Fruit fly (Drosophila melanogaster): ENCODE measurements around the gene Tgt.

The Tgt gene

DNA sequence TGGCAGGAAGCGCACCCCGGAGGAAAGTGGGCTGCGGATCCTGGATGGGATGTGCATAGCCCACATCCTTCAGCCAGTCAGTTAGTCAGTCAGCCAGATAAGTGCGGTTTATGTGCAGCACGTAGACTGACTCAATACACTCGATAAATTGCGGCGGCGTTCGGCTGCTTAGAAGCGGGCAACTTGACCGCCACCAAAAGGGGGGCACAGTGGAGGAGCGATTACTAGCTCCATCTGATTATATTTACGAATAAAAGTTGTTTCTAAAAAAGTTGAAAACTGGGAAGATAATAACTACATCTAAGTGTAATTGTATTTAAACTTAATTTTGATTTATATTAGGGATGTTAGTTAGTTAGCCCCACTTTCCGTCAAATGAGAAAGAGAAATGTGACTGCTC, 18.6 kb downstream of the Tgt start:
- TF ChIP-seq Ets98B (GFP tag; IDR thresholded peaks at IDR 0.05) (no peak), CG14655 (GFP tag; optimal IDR thresholded peaks at IDR 0.05) (no peak), fd96Ca (GFP tag; IDR thresholded peaks at IDR 0.05) (no peak), rn (GFP tag; IDR thresholded peaks at IDR 0.05) (no peak), CG17806 (tag; optimal IDR thresholded peaks at IDR 0.05) (no peak), CG13204 (GFP tag; optimal IDR thresholded peaks at IDR 0.05) (no peak), Pif1A (GFP tag; optimal IDR thresholded peaks at IDR 0.05) (no peak), D1 (tag; optimal IDR thresholded peaks at IDR 0.05) (no peak), Pif1B (GFP tag; optimal IDR thresholded peaks at IDR 0.05) (no peak), CG34367 (tag; optimal IDR thresholded peaks at IDR 0.05) (no peak), CG10348 (GFP tag; IDR thresholded peaks at IDR 0.05) (no peak)

- no peak for TF ChIP-seq Ets98B (GFP tag; IDR thresholded peaks at IDR 0.05)
- TF ChIP-seq CG13204 (GFP tag; optimal IDR thresholded peaks at IDR 0.05): no peak
- no peak for TF ChIP-seq Pif1A (GFP tag; optimal IDR thresholded peaks at IDR 0.05)
- no peak for TF ChIP-seq Snoo (tag; optimal IDR thresholded peaks at IDR 0.05)
Observed at dm6 chr2L:1203915-1204314, 20.1 kb downstream of the Tgt start, which contains the start of gene CG14342. Gene CG14342 (plus strand): TSS chr2L:1204215.

dm6 chr2L:1207432-1207831, 23.6 kb downstream of the Tgt start:
- TF ChIP-seq fd96Ca (GFP tag; IDR thresholded peaks at IDR 0.05) (0 out of 3 replicates have a peak, but pooled peaks have one; percentile 29), CG10348 (GFP tag; IDR thresholded peaks at IDR 0.05) (0 out of 2 replicates have a peak, but pooled peaks have one; percentile 22), Ets98B (GFP tag; IDR thresholded peaks at IDR 0.05) (0 out of 2 replicates have a peak, but pooled peaks have one; percentile 19), CG17806 (tag; optimal IDR thresholded peaks at IDR 0.05) (no peak), CG4496 (GFP tag; IDR thresholded peaks at IDR 0.05) (peak; percentile 35; the same call in 1 of the 3 replicates)

dm6 chr2L:1211528-1211927, 27.7 kb downstream of the Tgt start:
- TF ChIP-seq CG17806 (tag; optimal IDR thresholded peaks at IDR 0.05): no peak
- no peak for TF ChIP-seq CG9948 (tag; optimal IDR thresholded peaks at IDR 0.05)
- TF ChIP-seq Ets98B (GFP tag; IDR thresholded peaks at IDR 0.05): no peak
- no peak for TF ChIP-seq CG4496 (GFP tag; IDR thresholded peaks at IDR 0.05)
- no peak for TF ChIP-seq fd96Ca (GFP tag; IDR thresholded peaks at IDR 0.05)
- no peak for TF ChIP-seq Pif1B (GFP tag; optimal IDR thresholded peaks at IDR 0.05)
- no peak for TF ChIP-seq CG12605 (GFP tag; IDR thresholded peaks at IDR 0.05)
- TF ChIP-seq CG10348 (GFP tag; IDR thresholded peaks at IDR 0.05): no peak
- TF ChIP-seq CG8301 (tag; optimal IDR thresholded peaks at IDR 0.05): no peak
- TF ChIP-seq CG15710 (tag; optimal IDR thresholded peaks at IDR 0.05): no peak
- TF ChIP-seq Pif1A (GFP tag; optimal IDR thresholded peaks at IDR 0.05): no peak
- TF ChIP-seq CG13204 (GFP tag; optimal IDR thresholded peaks at IDR 0.05): no peak
- no peak for TF ChIP-seq CG32121 (GFP tag; IDR thresholded peaks at IDR 0.05)
- TF ChIP-seq D1 (tag; optimal IDR thresholded peaks at IDR 0.05): no peak
- TF ChIP-seq rn (GFP tag; IDR thresholded peaks at IDR 0.05): no peak
- no peak for TF ChIP-seq CG34367 (tag; optimal IDR thresholded peaks at IDR 0.05)
- no peak for TF ChIP-seq Snoo (tag; optimal IDR thresholded peaks at IDR 0.05)

DNA sequence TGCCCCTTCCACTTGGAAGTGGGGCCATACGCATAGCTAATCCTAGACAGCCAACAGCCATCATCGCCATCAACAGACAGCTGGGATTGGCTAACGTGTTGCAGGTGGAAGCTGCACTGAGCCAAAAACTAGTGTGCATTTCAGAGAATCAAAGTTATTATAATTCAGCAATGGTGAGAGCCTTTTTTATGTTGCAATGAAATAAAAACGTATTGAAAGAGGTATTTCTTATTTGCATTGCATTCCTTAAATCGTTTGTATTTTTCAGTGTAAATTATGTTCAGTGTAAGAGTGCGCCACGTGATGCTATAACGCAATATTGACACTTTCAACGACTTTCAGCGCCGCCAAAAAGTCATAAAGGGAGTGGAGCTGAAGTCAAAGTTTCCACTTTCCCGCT, 29.7 kb downstream of the Tgt start:
- TF ChIP-seq Pif1B (GFP tag; optimal IDR thresholded peaks at IDR 0.05) (no peak), Snoo (tag; optimal IDR thresholded peaks at IDR 0.05) (no peak), CG34367 (tag; optimal IDR thresholded peaks at IDR 0.05) (no peak), D1 (tag; optimal IDR thresholded peaks at IDR 0.05) (no peak), CG32121 (GFP tag; IDR thresholded peaks at IDR 0.05) (no peak), rn (GFP tag; IDR thresholded peaks at IDR 0.05) (no peak)

dm6 chr2L:1214465-1214864, 30.6 kb downstream of the Tgt start:
- TF ChIP-seq rn (GFP tag; IDR thresholded peaks at IDR 0.05): no peak
- peak; percentile 14 for TF ChIP-seq CG8159 (tag; optimal IDR thresholded peaks at IDR 0.05)
- no peak for TF ChIP-seq CG17806 (tag; optimal IDR thresholded peaks at IDR 0.05)

- no peak for TF ChIP-seq CG12605 (GFP tag; IDR thresholded peaks at IDR 0.05)
Observed at dm6 chr2L:1217033-1217612, 33.3 kb downstream of the Tgt start.

- no peak for TF ChIP-seq CG13204 (GFP tag; optimal IDR thresholded peaks at IDR 0.05)
- no peak for TF ChIP-seq gl (tag; optimal IDR thresholded peaks at IDR 0.05)
- no peak for TF ChIP-seq fd96Ca (GFP tag; IDR thresholded peaks at IDR 0.05)
- TF ChIP-seq CG8159 (tag; optimal IDR thresholded peaks at IDR 0.05): no peak
- TF ChIP-seq CG17806 (tag; optimal IDR thresholded peaks at IDR 0.05): no peak
- TF ChIP-seq Snoo (tag; optimal IDR thresholded peaks at IDR 0.05): no peak
- TF ChIP-seq Pif1B (GFP tag; optimal IDR thresholded peaks at IDR 0.05): no peak
- TF ChIP-seq EcR (GFP tag; optimal IDR thresholded peaks at IDR 0.05): no peak
- no peak for TF ChIP-seq CG10348 (GFP tag; IDR thresholded peaks at IDR 0.05)
- TF ChIP-seq CG4496 (GFP tag; IDR thresholded peaks at IDR 0.05): no peak
- no peak for TF ChIP-seq CG14655 (GFP tag; optimal IDR thresholded peaks at IDR 0.05)
Observed at dm6 chr2L:1217892-1218473, 34.1 kb downstream of the Tgt start.

Data from whole organism, pupa.